Worm (Caenorhabditis elegans): ENCODE results near the gene rpia-1.

Gene rpia-1

DNA sequence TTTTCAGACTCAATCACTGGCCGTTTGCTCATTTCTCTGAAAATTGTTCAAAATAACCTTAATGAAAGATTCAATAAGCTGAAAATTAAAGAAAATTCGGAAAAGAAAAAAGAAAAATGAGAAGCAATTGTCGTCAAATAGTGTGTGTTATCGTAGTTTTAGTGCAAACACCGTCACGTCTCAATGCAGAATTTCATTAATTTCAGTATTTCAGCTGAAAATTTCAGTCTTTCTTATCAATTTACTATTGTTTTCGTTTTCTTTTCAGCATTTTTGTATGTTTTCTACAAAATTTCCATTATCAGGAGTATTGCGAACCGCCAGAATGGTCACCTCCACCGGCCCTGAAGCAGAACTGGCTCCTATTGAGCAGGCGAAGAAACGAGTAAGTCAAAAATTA is at the start of gene rpia-1, which contains the start of gene B0280.9:
Gene rpia-1, plus strand, starts transcription at position 269 of the 400 bp plus-strand sequence.
Gene B0280.9, minus strand, starts transcription at position 36 of the 400 bp plus-strand sequence.
- TF ChIP-seq him-1 (tag; optimal IDR thresholded peaks at IDR 0.05) (no peak), W03F9.2 (tag; optimal IDR thresholded peaks at IDR 0.05) (peak; percentile 59), dao-5 (tag; optimal IDR thresholded peaks at IDR 0.05) (no peak)

DNA sequence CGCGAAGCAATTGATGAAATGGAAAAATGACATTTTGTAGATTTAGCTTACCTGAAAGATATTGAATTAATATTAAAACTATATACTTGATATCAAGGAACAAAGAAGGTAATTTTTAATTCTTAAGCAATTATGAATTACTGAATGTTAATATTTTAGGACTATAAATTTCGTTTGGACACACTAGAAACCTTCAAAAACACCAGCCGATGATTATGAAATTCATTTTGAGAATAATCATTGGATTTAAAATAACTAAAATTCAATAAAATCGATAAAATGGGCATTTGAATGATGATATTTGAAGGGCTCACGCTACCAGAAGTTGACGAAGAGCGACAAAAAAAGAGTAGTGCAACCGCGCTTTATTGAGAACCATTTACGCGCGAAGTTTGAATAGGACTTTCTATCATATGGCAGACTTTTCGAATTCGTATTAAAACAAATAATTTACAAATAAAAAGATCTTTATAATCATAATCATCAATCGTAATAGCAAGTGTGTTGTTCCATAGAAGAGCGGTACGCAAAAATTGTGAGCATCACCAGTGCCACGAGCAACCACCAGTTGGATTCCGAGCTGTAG is 49.0 kb upstream of the rpia-1 start, which contains the start of gene ZK418.5:
Gene ZK418.5, minus strand, starts transcription at position 51 of the 586 bp plus-strand sequence.
- TF ChIP-seq him-1 (tag; optimal IDR thresholded peaks at IDR 0.05) (no peak), dao-5 (tag; optimal IDR thresholded peaks at IDR 0.05) (no peak), W03F9.2 (tag; optimal IDR thresholded peaks at IDR 0.05) (no peak)

DNA sequence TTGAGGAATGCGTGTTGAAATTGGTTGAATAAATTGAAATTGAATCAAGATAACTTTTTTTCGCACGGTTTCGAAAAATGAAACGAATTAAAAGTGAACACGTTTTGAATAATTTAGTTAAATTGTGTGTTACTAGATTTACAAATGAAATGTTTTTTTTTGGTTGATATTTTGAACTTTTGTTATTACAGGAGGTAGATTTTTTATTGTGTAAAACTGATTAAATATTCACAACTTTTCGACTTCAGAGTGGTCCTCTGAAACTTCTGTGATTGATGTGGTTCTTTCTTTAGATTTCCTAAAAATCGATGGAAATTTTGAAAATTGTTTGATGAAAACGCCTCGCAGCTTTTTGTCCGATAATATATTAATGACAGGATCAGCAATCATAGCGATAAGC is 46.5 kb upstream of the rpia-1 start, which contains the start of gene ZK418.13:
Gene ZK418.13, minus strand, starts transcription at position 101 of the 400 bp plus-strand sequence.
- no peak for TF ChIP-seq W03F9.2 (tag; optimal IDR thresholded peaks at IDR 0.05)
- TF ChIP-seq him-1 (tag; optimal IDR thresholded peaks at IDR 0.05) = no peak
- no peak for TF ChIP-seq dao-5 (tag; optimal IDR thresholded peaks at IDR 0.05)

DNA sequence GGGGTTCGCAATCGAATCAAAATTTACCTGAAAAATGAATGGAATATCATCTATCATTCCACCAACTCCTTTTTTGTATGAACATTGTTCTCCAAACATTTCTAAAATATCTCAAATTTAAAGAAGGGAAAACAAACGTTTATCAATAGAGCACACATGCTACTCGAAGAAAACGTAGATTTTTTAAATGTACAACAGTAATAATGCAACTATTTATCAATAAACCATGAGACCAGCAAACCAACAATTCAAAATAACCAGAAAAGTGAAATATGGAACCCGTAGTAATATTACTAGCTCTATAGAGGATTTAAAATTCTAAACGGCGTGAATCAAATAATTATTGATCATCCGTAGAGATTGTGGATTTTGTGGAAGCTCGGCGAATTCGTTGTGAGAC is 44.2 kb upstream of the rpia-1 start, which contains the start of gene ZK418.6:
Gene ZK418.6, minus strand, starts transcription at position 101 of the 400 bp plus-strand sequence.
- TF ChIP-seq W03F9.2 (tag; optimal IDR thresholded peaks at IDR 0.05) = no peak
- no peak for TF ChIP-seq him-1 (tag; optimal IDR thresholded peaks at IDR 0.05)
- TF ChIP-seq dao-5 (tag; optimal IDR thresholded peaks at IDR 0.05) = no peak

DNA sequence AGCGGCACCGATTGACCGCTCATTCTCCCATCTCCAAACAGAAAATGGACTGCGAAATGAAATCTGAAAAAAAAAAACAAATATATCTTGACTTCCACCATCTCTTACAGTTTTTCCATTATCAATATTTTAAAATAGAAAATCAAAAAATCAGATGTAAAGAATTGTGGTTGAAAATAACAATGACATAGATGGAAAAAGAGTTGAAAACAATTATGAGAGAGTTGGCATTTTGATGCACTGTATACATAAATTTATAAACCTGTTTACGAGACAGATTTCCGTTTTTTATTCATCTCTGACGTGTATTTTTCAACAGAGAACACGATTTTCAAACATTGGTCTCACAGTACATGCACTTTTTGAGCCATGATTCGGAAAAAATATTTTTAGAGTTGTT is 42.2 kb upstream of the rpia-1 start, which contains the start of gene ZK418.7:
Gene ZK418.7, minus strand, starts transcription at position 101 of the 400 bp plus-strand sequence.
- no peak for TF ChIP-seq W03F9.2 (tag; optimal IDR thresholded peaks at IDR 0.05)
- no peak for TF ChIP-seq him-1 (tag; optimal IDR thresholded peaks at IDR 0.05)
- no peak for TF ChIP-seq dao-5 (tag; optimal IDR thresholded peaks at IDR 0.05)

DNA sequence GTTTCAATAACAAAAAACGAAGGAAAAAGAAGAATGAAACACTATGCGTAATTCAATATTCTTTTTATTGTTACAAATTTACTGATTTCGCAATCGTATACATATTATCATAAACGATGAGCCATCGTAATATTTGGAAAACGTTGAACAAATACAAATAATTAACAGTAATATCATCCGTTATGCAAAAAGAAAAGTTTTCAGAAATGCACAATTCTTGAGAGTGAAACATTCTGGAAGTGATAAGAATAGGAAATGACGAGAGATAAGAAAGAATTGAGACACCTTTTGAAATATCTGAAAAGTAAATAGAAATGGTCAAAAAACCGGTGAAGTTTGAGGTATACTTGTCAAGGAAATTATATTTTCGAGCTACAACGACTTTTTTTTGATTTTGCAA is 41.4 kb upstream of the rpia-1 start:
- TF ChIP-seq W03F9.2 (tag; optimal IDR thresholded peaks at IDR 0.05) (no peak), him-1 (tag; optimal IDR thresholded peaks at IDR 0.05) (no peak), dao-5 (tag; optimal IDR thresholded peaks at IDR 0.05) (no peak)

DNA sequence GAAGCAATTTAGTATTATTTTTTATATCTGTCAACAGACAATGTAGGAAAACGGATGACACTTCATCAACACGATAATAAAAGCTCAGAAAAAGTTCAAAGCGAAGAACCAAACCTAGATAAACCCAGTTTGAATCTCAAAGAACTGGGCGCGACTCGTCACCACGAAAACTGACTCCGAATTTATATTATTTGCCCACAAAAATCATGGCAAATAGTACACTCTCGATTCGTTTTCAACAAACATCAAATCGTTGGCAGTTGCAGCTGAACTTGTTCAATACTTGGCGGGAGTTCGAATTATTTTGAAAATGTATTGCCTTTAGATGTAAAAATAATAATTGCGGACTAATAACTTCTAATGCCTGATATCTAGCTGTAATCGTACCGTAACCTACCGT is 39.8 kb upstream of the rpia-1 start:
- no peak for TF ChIP-seq W03F9.2 (tag; optimal IDR thresholded peaks at IDR 0.05)
- no peak for TF ChIP-seq him-1 (tag; optimal IDR thresholded peaks at IDR 0.05)
- TF ChIP-seq dao-5 (tag; optimal IDR thresholded peaks at IDR 0.05) = no peak

DNA sequence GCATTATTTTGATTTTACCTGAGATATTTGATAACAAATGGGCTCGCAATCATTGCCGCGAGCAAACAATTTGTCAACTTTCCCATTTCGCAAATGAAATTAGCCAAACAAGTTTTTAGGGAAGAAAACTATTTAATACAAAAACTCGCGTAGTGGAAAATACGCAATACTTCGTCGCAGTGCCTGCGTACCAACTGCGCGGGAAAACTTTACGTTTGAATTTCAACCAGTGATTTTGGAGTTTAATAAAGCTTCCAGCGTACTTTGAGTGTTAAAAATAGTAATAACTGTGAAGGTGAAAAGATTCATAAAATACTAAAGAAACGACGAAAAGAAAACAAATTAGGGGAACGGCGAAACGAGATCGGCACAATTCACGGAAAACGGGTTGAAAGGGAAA is 38.0 kb upstream of the rpia-1 start, which contains the start of gene tofu-7:
Gene tofu-7, minus strand, starts transcription at position 111 of the 400 bp plus-strand sequence.
- TF ChIP-seq W03F9.2 (tag; optimal IDR thresholded peaks at IDR 0.05) (no peak), dao-5 (tag; optimal IDR thresholded peaks at IDR 0.05) (no peak), him-1 (tag; optimal IDR thresholded peaks at IDR 0.05) (no peak)

DNA sequence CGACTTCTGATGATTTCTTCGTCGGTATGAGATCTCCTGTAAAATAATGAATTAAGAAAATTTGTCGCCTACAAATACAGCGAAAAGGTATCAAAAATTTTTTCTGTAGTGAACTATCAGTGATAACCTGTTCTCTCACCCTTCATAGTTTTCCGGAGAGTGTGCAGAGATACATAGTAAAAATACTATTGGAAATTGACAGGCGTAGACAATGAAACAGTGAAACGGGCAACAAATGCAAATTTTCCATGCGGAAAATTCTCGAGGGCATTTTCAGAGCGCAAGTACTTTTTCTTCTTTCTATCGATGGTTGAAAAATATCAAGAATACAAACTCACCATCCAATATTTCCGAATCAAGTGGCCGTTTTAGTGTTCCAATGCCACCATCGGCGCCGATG is 35.7 kb upstream of the rpia-1 start:
- TF ChIP-seq him-1 (tag; optimal IDR thresholded peaks at IDR 0.05) (no peak), W03F9.2 (tag; optimal IDR thresholded peaks at IDR 0.05) (no peak), dao-5 (tag; optimal IDR thresholded peaks at IDR 0.05) (no peak)

DNA sequence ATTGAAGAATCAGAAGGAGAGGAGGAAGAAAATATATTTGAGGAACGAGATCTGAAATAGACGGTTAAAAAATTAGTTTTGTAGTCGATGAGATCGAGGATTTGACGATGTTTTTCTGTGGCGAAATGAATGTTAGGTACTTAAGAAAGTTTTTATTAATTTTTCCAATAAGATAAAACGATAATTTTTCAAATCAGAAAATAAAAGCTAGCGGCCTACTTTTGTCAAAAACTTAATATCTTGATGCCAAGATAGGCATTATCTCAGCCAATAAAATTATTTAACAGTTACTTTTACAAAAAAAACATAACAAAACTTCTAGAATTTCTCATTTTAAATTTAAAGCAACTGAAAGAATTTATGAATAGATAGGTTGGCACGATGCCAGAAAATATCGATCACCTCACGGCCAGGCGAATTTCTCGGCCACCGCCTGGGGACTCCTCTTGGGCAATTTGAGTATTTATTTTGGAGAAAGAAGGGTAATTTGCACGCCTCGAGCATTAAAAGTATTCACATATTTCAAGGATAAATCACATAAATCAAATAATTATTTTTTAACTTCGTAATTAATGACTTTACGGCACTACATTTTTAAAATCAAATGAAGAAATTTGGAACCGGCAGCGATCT is 35.1 kb upstream of the rpia-1 start, which contains the start of gene fubl-2:
Gene fubl-2, minus strand, starts transcription at position 51 of the 633 bp plus-strand sequence.
- TF ChIP-seq him-1 (tag; optimal IDR thresholded peaks at IDR 0.05) = no peak
- TF ChIP-seq dao-5 (tag; optimal IDR thresholded peaks at IDR 0.05) = no peak
- TF ChIP-seq W03F9.2 (tag; optimal IDR thresholded peaks at IDR 0.05) = peak; percentile 81

DNA sequence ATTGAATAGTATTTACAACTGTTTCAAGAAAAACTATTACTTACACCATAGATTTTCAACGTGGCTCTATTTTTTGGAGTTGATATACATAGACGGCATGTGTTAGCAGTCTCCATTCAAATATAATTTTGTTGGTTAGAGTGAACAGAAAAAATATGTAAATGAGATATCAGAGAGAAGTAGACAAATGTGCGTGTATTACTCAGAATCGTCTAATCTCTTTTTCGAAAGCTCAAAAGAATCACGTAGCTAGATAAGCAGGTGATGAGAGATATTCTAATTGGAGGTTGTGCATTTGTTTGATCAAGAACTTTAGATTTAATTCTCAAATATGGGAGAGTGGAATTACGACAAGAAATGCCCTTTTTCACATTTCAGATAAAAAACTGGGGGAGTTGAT is 32.4 kb upstream of the rpia-1 start, which contains the start of gene ZK418.10:
Gene ZK418.10, minus strand, starts transcription at position 148 of the 400 bp plus-strand sequence.
- TF ChIP-seq him-1 (tag; optimal IDR thresholded peaks at IDR 0.05) (no peak), W03F9.2 (tag; optimal IDR thresholded peaks at IDR 0.05) (no peak), dao-5 (tag; optimal IDR thresholded peaks at IDR 0.05) (no peak)

DNA sequence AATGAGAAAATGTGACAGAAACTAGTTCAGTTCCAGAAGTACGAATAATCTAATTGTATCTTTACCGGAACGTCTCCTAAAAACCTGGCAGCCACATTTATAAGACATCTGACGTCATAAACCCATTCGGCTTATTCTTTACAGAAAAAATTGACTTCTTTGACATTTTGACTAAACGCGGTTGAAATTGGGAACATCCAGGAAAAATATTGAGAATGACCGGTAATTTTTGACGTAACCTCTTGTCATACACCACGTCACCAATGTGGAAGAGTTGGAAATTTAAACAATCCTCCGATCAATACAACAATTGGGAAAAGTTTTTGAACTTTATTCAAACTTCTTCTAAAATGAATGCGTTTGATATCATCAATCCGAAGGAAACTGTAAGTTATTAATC is 31.9 kb upstream of the rpia-1 start, which contains the start of gene ZK418.2:
Gene ZK418.2, plus strand, starts transcription at position 301 of the 400 bp plus-strand sequence.
- TF ChIP-seq dao-5 (tag; optimal IDR thresholded peaks at IDR 0.05) = no peak
- TF ChIP-seq W03F9.2 (tag; optimal IDR thresholded peaks at IDR 0.05) = no peak
- TF ChIP-seq him-1 (tag; optimal IDR thresholded peaks at IDR 0.05) = no peak

DNA sequence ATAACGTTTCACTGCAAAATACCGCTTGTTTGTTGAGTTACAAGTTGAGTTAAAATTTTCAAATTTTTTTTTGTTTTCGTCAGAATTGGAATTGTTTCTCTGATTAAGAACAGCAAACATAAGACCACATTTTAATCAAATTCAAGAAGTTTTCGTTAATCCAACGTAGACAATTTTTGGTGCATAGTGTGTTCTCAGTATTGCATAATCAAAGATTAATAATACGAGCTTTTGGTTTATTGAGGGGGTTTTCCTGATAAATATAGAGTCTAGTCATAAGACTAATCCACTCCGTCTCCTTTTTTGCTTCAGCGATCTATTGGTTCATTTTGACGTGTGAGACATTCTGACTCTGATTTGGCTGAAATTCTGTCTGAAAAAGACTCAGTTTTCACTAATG is 27.8 kb upstream of the rpia-1 start, which contains the start of gene nhr-9:
Gene nhr-9, plus strand, starts transcription at position 307 of the 400 bp plus-strand sequence.
- no peak for TF ChIP-seq W03F9.2 (tag; optimal IDR thresholded peaks at IDR 0.05)
- TF ChIP-seq him-1 (tag; optimal IDR thresholded peaks at IDR 0.05) = no peak
- no peak for TF ChIP-seq dao-5 (tag; optimal IDR thresholded peaks at IDR 0.05)

DNA sequence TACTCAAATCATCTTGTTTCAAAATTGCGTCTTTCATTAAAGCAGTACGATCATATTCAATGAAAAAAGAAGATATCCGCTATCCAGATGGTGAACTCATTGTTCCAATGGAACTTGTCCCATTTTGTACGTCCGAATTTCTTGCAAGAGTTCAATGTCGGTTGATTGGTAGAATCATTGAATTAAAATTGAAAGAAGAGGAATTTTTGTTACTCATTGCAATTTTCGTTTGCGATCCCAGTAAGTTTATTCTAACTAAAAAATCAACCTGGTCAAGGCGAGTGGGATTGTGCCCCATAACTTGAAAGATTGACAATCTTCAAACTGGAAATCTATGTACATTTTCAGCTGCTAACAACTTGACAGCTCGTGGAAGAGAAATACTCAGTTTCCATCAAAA is 26.4 kb upstream of the rpia-1 start:
- no peak for TF ChIP-seq dao-5 (tag; optimal IDR thresholded peaks at IDR 0.05)
- TF ChIP-seq him-1 (tag; optimal IDR thresholded peaks at IDR 0.05) = no peak
- no peak for TF ChIP-seq W03F9.2 (tag; optimal IDR thresholded peaks at IDR 0.05)
